Worm (Caenorhabditis elegans) whole organism, late embryonic: ENCODE measurements around the gene sly-1.

Source experiments
- C08G9.2 ChIP-seq: sonication (generic microtip); optimal IDR thresholded peaks from 2 replicates; lab custom pipeline; 2016; ENCODE audit warnings: mild to moderate bottlenecking, missing genetic modification characterization, moderate library complexity, missing compliant biosample characterization
- C38D4.7 ChIP-seq: fragments of 200-800 bp; sonication (Bioruptor generic); optimal IDR thresholded peaks from 2 replicates; lab custom pipeline; 2018; ENCODE audit warnings: mild to moderate bottlenecking, missing genetic modification characterization, moderate library complexity, missing compliant biosample characterization
- F13H6.1 ChIP-seq: sonication (generic microtip); optimal IDR thresholded peaks from 2 replicates; lab custom pipeline; 2016; ENCODE audit warnings: missing genetic modification characterization, missing compliant biosample characterization
- Y22D7AL.16 ChIP-seq: sonication (generic microtip); optimal IDR thresholded peaks from 2 replicates; lab custom pipeline; 2016; ENCODE audit warnings: missing genetic modification characterization, missing compliant biosample characterization
- ama-1 ChIP-seq: fragments of 150-350 bp; optimal IDR thresholded peaks from 2 replicates; lab custom pipeline; 2014
- ceh-2 ChIP-seq: sonication (generic microtip); optimal IDR thresholded peaks from 2 replicates; lab custom pipeline; 2016; ENCODE audit warnings: missing genotype, missing genetic modification characterization, missing compliant biosample characterization
- ceh-22 ChIP-seq: sonication (generic microtip); optimal IDR thresholded peaks from 2 replicates; lab custom pipeline; 2017; ENCODE audit warnings: missing biosample characterization, missing genetic modification characterization
- ceh-24 ChIP-seq: sonication (generic microtip); optimal IDR thresholded peaks from 2 replicates; lab custom pipeline; 2016; ENCODE audit warnings: mild to moderate bottlenecking, missing genetic modification characterization, missing compliant biosample characterization
- ceh-31 ChIP-seq: sonication (generic microtip); optimal IDR thresholded peaks from 2 replicates; lab custom pipeline; 2016; ENCODE audit warnings: missing genetic modification characterization, missing compliant biosample characterization
- ceh-45 ChIP-seq: fragments of 200-800 bp; sonication (Bioruptor generic); IDR thresholded peaks from 2 replicates; pipeline ENCODE4 v1.3.6; 2022; ENCODE audit warnings: missing genetic modification reagents, missing genetic modification characterization, missing compliant biosample characterization
- ceh-6 ChIP-seq: fragments of 200-800 bp; sonication (Bioruptor generic); optimal IDR thresholded peaks from 2 replicates; lab custom pipeline; 2018; ENCODE audit warnings: mild to moderate bottlenecking, missing genetic modification characterization, missing compliant biosample characterization
- dmd-4 ChIP-seq: sonication (generic microtip); optimal IDR thresholded peaks from 2 replicates; lab custom pipeline; 2016; ENCODE audit warnings: borderline replicate concordance, missing genetic modification characterization, missing compliant biosample characterization
- dve-1 ChIP-seq: sonication (generic microtip); optimal IDR thresholded peaks from 2 replicates; lab custom pipeline; 2017; ENCODE audit warnings: antibody characterized with exemption, mild to moderate bottlenecking, missing genetic modification characterization, missing compliant biosample characterization
- elt-2 ChIP-seq: sonication (generic microtip); optimal IDR thresholded peaks from 2 replicates; lab custom pipeline; 2016; ENCODE audit warnings: missing genetic modification reagents, missing genetic modification characterization, missing compliant biosample characterization
- elt-4 ChIP-seq: sonication (generic microtip); optimal IDR thresholded peaks from 2 replicates; lab custom pipeline; 2016; ENCODE audit warnings: missing genetic modification characterization, missing compliant biosample characterization
- eyg-1 ChIP-seq: sonication (generic microtip); optimal IDR thresholded peaks from 2 replicates; lab custom pipeline; 2016; ENCODE audit warnings: missing genotype, missing genetic modification characterization, missing compliant biosample characterization
- fax-1 ChIP-seq: sonication (generic microtip); optimal IDR thresholded peaks from 2 replicates; lab custom pipeline; 2016; ENCODE audit warnings: missing genotype, missing genetic modification characterization, missing compliant biosample characterization
- fkh-10 ChIP-seq: fragments of 150-350 bp; optimal IDR thresholded peaks from 2 replicates; lab custom pipeline; 2014; ENCODE audit warnings: missing biosample characterization, missing genetic modification reagents, missing genetic modification characterization
- fkh-6 ChIP-seq: sonication (generic microtip); optimal IDR thresholded peaks from 2 replicates; lab custom pipeline; 2016; ENCODE audit warnings: missing genetic modification characterization, missing compliant biosample characterization
- gmeb-2 ChIP-seq: sonication (generic microtip); optimal IDR thresholded peaks from 2 replicates; lab custom pipeline; 2016; ENCODE audit warnings: missing genetic modification characterization, inconsistent platforms, missing compliant biosample characterization
- hlh-13 ChIP-seq: fragments of 200-800 bp; sonication (Bioruptor generic); optimal IDR thresholded peaks from 2 replicates; lab custom pipeline; 2018; ENCODE audit warnings: mild to moderate bottlenecking, missing genetic modification characterization, missing compliant biosample characterization
- hlh-8 ChIP-seq: sonication (generic microtip); optimal IDR thresholded peaks from 2 replicates; lab custom pipeline; 2016; ENCODE audit warnings: missing genotype, missing genetic modification characterization, missing compliant biosample characterization
- madf-2 ChIP-seq: sonication (generic microtip); optimal IDR thresholded peaks from 2 replicates; lab custom pipeline; 2017; ENCODE audit warnings: missing genetic modification characterization, missing compliant biosample characterization
- mec-3 ChIP-seq: sonication (generic microtip); optimal IDR thresholded peaks from 2 replicates; lab custom pipeline; 2016; ENCODE audit warnings: borderline replicate concordance, missing genetic modification characterization, missing compliant biosample characterization
- nfya-1 ChIP-seq: sonication (generic microtip); optimal IDR thresholded peaks from 2 replicates; lab custom pipeline; 2017; ENCODE audit warnings: missing genetic modification characterization, mild to moderate bottlenecking, missing compliant biosample characterization, antibody characterized with exemption, moderate library complexity
- npax-4 ChIP-seq: sonication (generic microtip); optimal IDR thresholded peaks from 2 replicates; lab custom pipeline; 2016; ENCODE audit warnings: missing genetic modification characterization, missing compliant biosample characterization
- odd-2 ChIP-seq: sonication (generic microtip); optimal IDR thresholded peaks from 2 replicates; lab custom pipeline; 2017; ENCODE audit warnings: antibody characterized with exemption, mild to moderate bottlenecking, missing genetic modification characterization, missing compliant biosample characterization
- pag-3 ChIP-seq: sonication (generic microtip); optimal IDR thresholded peaks from 2 replicates; lab custom pipeline; 2016; ENCODE audit warnings: missing compliant biosample characterization, missing genetic modification characterization, borderline replicate concordance
- pat-9 ChIP-seq: fragments of 200-800 bp; sonication (Bioruptor generic); optimal IDR thresholded peaks from 2 replicates; lab custom pipeline; 2018; ENCODE audit warnings: mild to moderate bottlenecking, missing genetic modification characterization, moderate library complexity, missing compliant biosample characterization
- sdc-2 ChIP-seq: sonication (generic microtip); optimal IDR thresholded peaks from 2 replicates; lab custom pipeline; 2016; ENCODE audit warnings: missing genotype, missing genetic modification characterization, missing compliant biosample characterization
- sox-2 ChIP-seq: fragments of 200-800 bp; sonication (Bioruptor generic); IDR thresholded peaks from 2 replicates; pipeline ENCODE4 v1.3.6; 2022; ENCODE audit warnings: missing genetic modification reagents, missing genetic modification characterization, missing compliant biosample characterization
- sox-4 ChIP-seq: sonication (generic microtip); optimal IDR thresholded peaks from 2 replicates; lab custom pipeline; 2017; ENCODE audit warnings: mild to moderate bottlenecking, missing genetic modification characterization, inconsistent platforms, missing compliant biosample characterization
- tbx-2 ChIP-seq: sonication (generic microtip); optimal IDR thresholded peaks from 2 replicates; lab custom pipeline; 2016; ENCODE audit warnings: missing genetic modification characterization, missing compliant biosample characterization
- tbx-7 ChIP-seq: sonication (generic microtip); optimal IDR thresholded peaks from 2 replicates; lab custom pipeline; 2016; ENCODE audit warnings: missing genotype, missing genetic modification characterization, missing compliant biosample characterization
- unc-42 ChIP-seq: sonication (generic microtip); optimal IDR thresholded peaks from 2 replicates; lab custom pipeline; 2016; ENCODE audit warnings: missing genotype, missing genetic modification characterization, missing compliant biosample characterization
- unc-86 ChIP-seq: sonication (generic microtip); optimal IDR thresholded peaks from 2 replicates; lab custom pipeline; 2016; ENCODE audit warnings: missing genetic modification characterization, missing compliant biosample characterization
- ztf-16 ChIP-seq: sonication (generic microtip); optimal IDR thresholded peaks from 2 replicates; lab custom pipeline; 2017; ENCODE audit warnings: missing genetic modification characterization, missing compliant biosample characterization

The sly-1 gene

ce11 chrIII:10537558-10537957 lies 30.7 kb downstream of the sly-1 start:
- TF ChIP-seq C08G9.2 (tag; lab: Kevin White, UChicago) (no peak), ceh-2 (tag; lab: Kevin White, UChicago) (no peak), ceh-22 (tag; lab: Kevin White, UChicago) (no peak), ceh-31 (no peak)

- TF ChIP-seq fkh-6 (tag; lab: Kevin White, UChicago) (no peak), C38D4.7 (GFP tag; lab: Kevin White, UChicago) (no peak), npax-4 (tag; lab: Kevin White, UChicago) (no peak), tbx-7 (no peak), gmeb-2 (no peak), nfya-1 (tag; lab: Kevin White, UChicago) (no peak), hlh-8 (tag; lab: Kevin White, UChicago) (no peak), mec-3 (no peak), fax-1 (tag; lab: Kevin White, UChicago) (no peak), tbx-2 (tag; lab: Kevin White, UChicago) (no peak), ceh-2 (tag; lab: Kevin White, UChicago) (no peak), elt-4 (no peak), elt-2 (tag; lab: Kevin White, UChicago) (no peak), unc-86 (tag; lab: Kevin White, UChicago) (no peak), ceh-24 (no peak)
Observed at ce11 chrIII:10538757-10539213, 31.9 kb downstream of the sly-1 start, which contains the start of gene nlp-68. nlp-68 (minus strand) TSS chrIII:10539163.

ce11 chrIII:10552929-10553328 lies 46.1 kb downstream of the sly-1 start, which contains the start of gene T21C12.8:
T21C12.8 (minus strand) TSS chrIII:10553029.
- TF ChIP-seq eyg-1 (tag; lab: Kevin White, UChicago) = no peak
- no peak for TF ChIP-seq dmd-4 (tag; lab: Kevin White, UChicago)
- no peak for TF ChIP-seq dve-1 (tag; lab: Kevin White, UChicago)
- TF ChIP-seq sox-2 = no peak
- no peak for TF ChIP-seq ceh-2 (tag; lab: Kevin White, UChicago)
- TF ChIP-seq ceh-45 = no peak
- no peak for TF ChIP-seq unc-42
- TF ChIP-seq sox-4 (tag; lab: Kevin White, UChicago) = no peak
- no peak for TF ChIP-seq ceh-6 (GFP tag; lab: Kevin White, UChicago)
- no peak for TF ChIP-seq hlh-13
- no peak for TF ChIP-seq F13H6.1
- no peak for TF ChIP-seq ztf-16 (tag; lab: Kevin White, UChicago)

ce11 chrIII:10557910-10558309 lies 51.1 kb downstream of the sly-1 start, which contains the start of gene T21C12.4:
T21C12.4 (minus strand) TSS chrIII:10558010.
- no peak for TF ChIP-seq elt-2 (tag; lab: Kevin White, UChicago)
- no peak for TF ChIP-seq ceh-24
- no peak for TF ChIP-seq nfya-1 (tag; lab: Kevin White, UChicago)
- TF ChIP-seq Y22D7AL.16 (tag; lab: Kevin White, UChicago) = no peak
- no peak for TF ChIP-seq elt-4
- TF ChIP-seq ama-1 (lab: Kevin White, UChicago) = no peak
- TF ChIP-seq madf-2 = no peak
- TF ChIP-seq ceh-31 = no peak

- TF ChIP-seq odd-2 (tag; lab: Kevin White, UChicago) = no peak
- TF ChIP-seq unc-86 (tag; lab: Kevin White, UChicago) = no peak
- no peak for TF ChIP-seq ceh-24
- TF ChIP-seq pag-3 = no peak
- no peak for TF ChIP-seq unc-42
- no peak for TF ChIP-seq sdc-2 (tag; lab: Kevin White, UChicago)
- no peak for TF ChIP-seq pat-9 (tag; lab: Kevin White, UChicago)
- no peak for TF ChIP-seq fkh-10 (GFP tag; lab: Kevin White, UChicago)
Observed at ce11 chrIII:10560296-10560695, 53.4 kb downstream of the sly-1 start, which contains the start of gene rab-30. rab-30 (plus strand) TSS chrIII:10560596.
